Worm (Caenorhabditis elegans) whole organism, L2 larva: ENCODE results near the gene lys-8.
A peak's percentile ranks its signal among the peaks of the same experiment; 100 is the strongest.

Experiments
- C34F6.9 ChIP-seq: fragments of 150-350 bp; optimal IDR thresholded peaks from 2 replicates; lab custom pipeline; 2014; ENCODE audit warnings: missing biosample characterization, missing genetic modification characterization
- R02D3.7 ChIP-seq: fragments of 150-350 bp; optimal IDR thresholded peaks from 2 replicates; lab custom pipeline; 2014; ENCODE audit warnings: missing biosample characterization, missing genetic modification characterization
- ZK546.5 ChIP-seq: sonication (generic microtip); optimal IDR thresholded peaks from 2 replicates; lab custom pipeline; 2017; ENCODE audit warnings: missing biosample characterization, missing genetic modification characterization
- alr-1 ChIP-seq: fragments of 150-350 bp; optimal IDR thresholded peaks from 2 replicates; lab custom pipeline; 2014; ENCODE audit warnings: missing biosample characterization, missing genetic modification characterization
- ama-1 ChIP-seq: fragments of 150-350 bp; optimal IDR thresholded peaks from 2 replicates; lab custom pipeline; 2018; ENCODE audit warnings: inconsistent platforms
- blmp-1 ChIP-seq: sonication (generic microtip); optimal IDR thresholded peaks from 2 replicates; lab custom pipeline; 2017; ENCODE audit warnings: missing genetic modification characterization, mild to moderate bottlenecking, missing compliant biosample characterization, antibody characterized with exemption, moderate library complexity; ENCODE audit not compliant: insufficient read depth
- ceh-16 ChIP-seq: fragments of 150-350 bp; optimal IDR thresholded peaks from 2 replicates; lab custom pipeline; 2014; ENCODE audit warnings: missing biosample characterization, missing genetic modification characterization
- crh-2 ChIP-seq: sonication (generic microtip); optimal IDR thresholded peaks from 2 replicates; lab custom pipeline; 2017; ENCODE audit warnings: missing biosample characterization, missing genetic modification characterization
- egl-27 ChIP-seq: sonication (generic microtip); optimal IDR thresholded peaks from 3 replicates; lab custom pipeline; 2017; ENCODE audit warnings: missing biosample characterization, missing genetic modification reagents, missing genetic modification characterization
- elt-1 ChIP-seq: fragments of 150-350 bp; optimal IDR thresholded peaks from 2 replicates; lab custom pipeline; 2014; ENCODE audit warnings: missing biosample characterization, missing genetic modification characterization
- fos-1 ChIP-seq: fragments of 150-350 bp; optimal IDR thresholded peaks from 2 replicates; lab custom pipeline; 2014; ENCODE audit warnings: missing biosample characterization, missing genetic modification characterization
- gmeb-1 ChIP-seq: fragments of 150-350 bp; optimal IDR thresholded peaks from 2 replicates; lab custom pipeline; 2014; ENCODE audit warnings: missing biosample characterization, missing genetic modification characterization
- lin-11 ChIP-seq: fragments of 150-350 bp; sonication (generic microtip); optimal IDR thresholded peaks from 2 replicates; lab custom pipeline; 2014; ENCODE audit warnings: missing biosample characterization, missing genetic modification characterization, inconsistent platforms, mixed read lengths
- lin-39 ChIP-seq: fragments of 150-350 bp; optimal IDR thresholded peaks from 2 replicates; lab custom pipeline; 2014; ENCODE audit warnings: missing biosample characterization, missing genetic modification reagents, missing genetic modification characterization
- mab-5 ChIP-seq: fragments of 150-350 bp; optimal IDR thresholded peaks from 2 replicates; lab custom pipeline; 2014; ENCODE audit warnings: missing biosample characterization, missing genetic modification characterization
- mdl-1 ChIP-seq, 2 experiments: fragments of 150-350 bp in 1 of 2; sonication (generic microtip) in 1 of 2; optimal IDR thresholded peaks; 2 replicates each; lab custom pipeline; 2017; ENCODE audit warnings: missing biosample characterization in 2 of 2, missing genetic modification characterization in 2 of 2
- nhr-10 ChIP-seq: sonication (generic microtip); optimal IDR thresholded peaks from 2 replicates; lab custom pipeline; 2017; ENCODE audit warnings: missing biosample characterization, missing genetic modification characterization
- nhr-11 ChIP-seq: fragments of 150-350 bp; optimal IDR thresholded peaks from 2 replicates; lab custom pipeline; 2014; ENCODE audit warnings: missing biosample characterization, missing genetic modification characterization
- nhr-129 ChIP-seq: fragments of 150-350 bp; optimal IDR thresholded peaks from 2 replicates; lab custom pipeline; 2014; ENCODE audit warnings: missing biosample characterization, missing genetic modification characterization
- nhr-21 ChIP-seq: fragments of 150-350 bp; optimal IDR thresholded peaks from 2 replicates; lab custom pipeline; 2014; ENCODE audit warnings: missing biosample characterization, missing genetic modification characterization
- nhr-237 ChIP-seq: fragments of 150-350 bp; optimal IDR thresholded peaks from 2 replicates; lab custom pipeline; 2014; ENCODE audit warnings: missing biosample characterization, missing genetic modification characterization
- nhr-25 ChIP-seq: fragments of 150-350 bp; sonication (generic microtip); optimal IDR thresholded peaks from 3 replicates; lab custom pipeline; 2014; ENCODE audit warnings: missing biosample characterization, missing genetic modification characterization
- nhr-6 ChIP-seq: fragments of 150-350 bp; optimal IDR thresholded peaks from 2 replicates; lab custom pipeline; 2014; ENCODE audit warnings: missing biosample characterization, missing genetic modification characterization
- peb-1 ChIP-seq: fragments of 150-350 bp; optimal IDR thresholded peaks from 2 replicates; lab custom pipeline; 2014; ENCODE audit warnings: missing biosample characterization, missing genetic modification characterization
- skn-1 ChIP-seq: sonication (generic microtip); optimal IDR thresholded peaks from 2 replicates; lab custom pipeline; 2017; ENCODE audit warnings: missing biosample characterization, missing genetic modification characterization
- sma-3 ChIP-seq: sonication (generic microtip); optimal IDR thresholded peaks from 2 replicates; lab custom pipeline; 2016; ENCODE audit warnings: missing genetic modification reagents, missing genetic modification characterization, missing compliant biosample characterization
- sma-9 ChIP-seq, 2 experiments: fragments of 150-350 bp in 1 of 2; sonication (generic microtip) in 1 of 2; optimal IDR thresholded peaks; 2 replicates each; lab custom pipeline; 2014 to 2016; ENCODE audit warnings: missing genetic modification characterization in 2 of 2, mild to moderate bottlenecking in 1 of 2, missing biosample characterization in 1 of 2, missing compliant biosample characterization in 1 of 2, missing genetic modification reagents in 1 of 2, moderate library complexity in 1 of 2
- snpc-4 ChIP-seq: fragments of 150-350 bp; optimal IDR thresholded peaks from 2 replicates; lab custom pipeline; 2014; ENCODE audit warnings: missing biosample characterization, missing genetic modification characterization
- unc-39 ChIP-seq: fragments of 150-350 bp; optimal IDR thresholded peaks from 2 replicates; lab custom pipeline; 2014; ENCODE audit warnings: missing biosample characterization, missing genetic modification characterization
- unc-55 ChIP-seq: fragments of 150-350 bp; sonication (generic microtip); optimal IDR thresholded peaks from 3 replicates; lab custom pipeline; 2014; ENCODE audit warnings: missing biosample characterization, missing genetic modification reagents, missing genetic modification characterization
- unc-62 ChIP-seq: fragments of 150-350 bp; optimal IDR thresholded peaks from 2 replicates; lab custom pipeline; 2014; ENCODE audit warnings: missing biosample characterization, missing genetic modification reagents, missing genetic modification characterization
- zag-1 ChIP-seq: fragments of 150-350 bp; optimal IDR thresholded peaks from 2 replicates; lab custom pipeline; 2014; ENCODE audit warnings: missing biosample characterization, missing genetic modification characterization
- ztf-1 ChIP-seq: fragments of 200-800 bp; sonication (Bioruptor generic); conservative IDR thresholded peaks from 2 replicates; pipeline ENCODE4 v1.3.6; 2022; ENCODE audit warnings: missing genetic modification characterization, missing compliant biosample characterization
- ztf-11 ChIP-seq: sonication (generic microtip); optimal IDR thresholded peaks from 2 replicates; lab custom pipeline; 2017; ENCODE audit warnings: missing biosample characterization, missing genetic modification characterization
- ztf-4 ChIP-seq: fragments of 150-350 bp; optimal IDR thresholded peaks from 2 replicates; lab custom pipeline; 2014; ENCODE audit warnings: missing biosample characterization, missing genetic modification characterization

lys-8 gene

DNA sequence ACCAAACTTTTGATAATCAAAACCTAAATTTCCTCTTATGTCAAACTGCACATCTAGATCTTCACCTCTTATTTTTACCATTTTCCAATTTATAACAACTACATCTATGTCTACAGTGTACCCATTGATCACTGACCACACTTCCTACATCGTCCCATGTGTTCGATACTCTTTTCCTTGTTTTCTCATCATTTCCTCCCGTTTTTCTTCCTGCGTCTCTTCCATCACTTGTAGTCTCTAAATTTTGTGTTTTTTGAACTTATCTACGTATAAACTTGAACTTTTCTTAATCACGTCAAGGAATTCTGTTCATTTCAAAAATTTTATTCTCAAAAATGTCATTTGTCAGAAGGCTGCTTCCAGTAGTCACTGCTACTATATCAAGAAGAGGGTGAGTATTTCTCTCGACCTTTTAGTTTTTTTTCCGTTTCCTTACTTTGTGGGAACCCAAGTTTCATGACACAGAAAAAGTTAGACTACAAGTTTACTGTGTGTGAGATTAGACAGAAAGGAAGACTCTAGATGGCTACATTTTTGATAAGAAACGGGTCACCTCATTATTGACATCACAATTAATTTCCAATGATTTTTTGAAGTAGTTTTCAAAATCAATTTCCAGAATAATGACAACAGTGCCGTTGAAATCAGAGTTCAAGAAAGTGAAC lies 13.8 kb upstream of the lys-8 start (continued):
- TF ChIP-seq egl-27 (no peak), R02D3.7 (tag; lab: Kevin White, UChicago) (no peak), C34F6.9 (tag; lab: Kevin White, UChicago) (peak; percentile 24), unc-39 (tag; lab: Kevin White, UChicago) (no peak), ztf-11 (tag; lab: Kevin White, UChicago) (no peak), snpc-4 (tag; lab: Kevin White, UChicago) (no peak), nhr-25 (tag; lab: Kevin White, UChicago) (peak; percentile 61), elt-1 (tag; lab: Kevin White, UChicago) (no peak), skn-1 (tag; lab: Kevin White, UChicago) (peak; percentile 79), ZK546.5 (tag; lab: Kevin White, UChicago) (no peak), unc-55 (no peak), nhr-6 (tag; lab: Kevin White, UChicago) (no peak), nhr-11 (tag; lab: Kevin White, UChicago) (no peak), lin-11 (no peak), mab-5 (tag; lab: Kevin White, UChicago) (no peak), blmp-1 (tag; lab: Kevin White, UChicago) (no peak), ceh-16 (tag; lab: Kevin White, UChicago) (no peak), ztf-4 (no peak), fos-1 (tag; lab: Kevin White, UChicago) (no peak), ztf-1 (GFP tag; lab: Robert Waterston, UW) (no peak), zag-1 (no peak), nhr-10 (tag; lab: Kevin White, UChicago) (peak; percentile 77)
- TF ChIP-seq, all 48 proteins: peak for 11

ce11 chrII:5574925-5575324 lies 11.1 kb upstream of the lys-8 start:
- TF ChIP-seq nhr-6 (tag; lab: Kevin White, UChicago) (no peak), elt-1 (tag; lab: Kevin White, UChicago) (no peak), crh-2 (tag; lab: Kevin White, UChicago) (peak; percentile 10), nhr-21 (peak; percentile 50), fos-1 (tag; lab: Kevin White, UChicago) (no peak), alr-1 (no peak), ama-1 (lab: Kevin White, UChicago) (peak; percentile 6), sma-3 (peak; percentile 2)

ce11 chrII:5577060-5577459 lies 8.9 kb upstream of the lys-8 start:
- TF ChIP-seq C34F6.9 (tag; lab: Kevin White, UChicago) (peak; percentile 46), skn-1 (tag; lab: Kevin White, UChicago) (no peak), sma-9 (GFP tag; optimal IDR thresholded peaks at IDR 0.05; lab: Kevin White, UChicago) (peak; percentile 42), sma-9 (tag; optimal IDR thresholded peaks at IDR 0.05; lab: Kevin White, UChicago) (no peak), alr-1 (no peak), unc-55 (peak; percentile 65), zag-1 (no peak), nhr-6 (tag; lab: Kevin White, UChicago) (no peak), snpc-4 (tag; lab: Kevin White, UChicago) (peak; percentile 33), lin-39 (tag; lab: Kevin White, UChicago) (no peak), peb-1 (no peak), lin-11 (peak; percentile 34), fos-1 (tag; lab: Kevin White, UChicago) (peak; percentile 49), nhr-237 (no peak), nhr-129 (tag; lab: Kevin White, UChicago) (peak; percentile 71), egl-27 (no peak), crh-2 (tag; lab: Kevin White, UChicago) (peak; percentile 43), ztf-4 (no peak), gmeb-1 (tag; lab: Kevin White, UChicago) (peak; percentile 28)

DNA sequence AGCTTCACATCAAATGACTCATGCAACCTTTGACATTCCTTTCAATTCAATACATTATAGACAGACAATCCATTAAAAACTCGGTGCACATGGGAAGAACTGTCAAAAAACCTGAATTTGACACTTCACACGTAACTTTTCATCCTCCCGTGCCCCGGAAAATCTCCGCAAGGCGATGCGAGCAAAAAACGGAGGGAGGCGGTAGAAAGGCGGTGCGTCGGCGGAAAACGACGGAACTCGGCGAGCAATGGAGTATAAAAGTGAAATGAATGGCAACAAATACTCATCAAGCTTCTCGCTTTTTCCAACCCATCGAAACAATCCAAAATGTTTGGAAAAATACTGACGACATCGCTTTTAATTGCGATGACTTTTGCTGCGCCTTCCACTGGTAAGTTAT lies 7.9 kb upstream of the lys-8 start, which contains the start of gene T25E4.1:
Gene T25E4.1, plus strand, starts transcription at position 301 of the 400 bp plus-strand sequence.
- TF ChIP-seq unc-62 (GFP tag; lab: Kevin White, UChicago) (no peak), mdl-1 (tag; optimal IDR thresholded peaks at IDR 0.05; lab: Kevin White, UChicago) (no peak), crh-2 (tag; lab: Kevin White, UChicago) (no peak)
- TF ChIP-seq, all 48 proteins: peak for 0
